Fruit fly (Drosophila melanogaster) whole organism, embryonic: ENCODE results near the gene CG2931.

Experiments
- ATbp ChIP-seq: fragments of 200-800 bp; sonication (Bioruptor generic); optimal IDR thresholded peaks from 2 replicates; lab custom pipeline; 2017; ENCODE audit warnings: missing biosample characterization, mild to moderate bottlenecking, missing genetic modification characterization, missing genetic modification reagents
- Abd-B ChIP-seq: fragments of 200-800 bp; sonication (Bioruptor generic); optimal IDR thresholded peaks from 2 replicates; lab custom pipeline; 2018; ENCODE audit warnings: missing biosample characterization, mild to moderate bottlenecking, missing genetic modification characterization, moderate library complexity
- Atf-2 ChIP-seq: fragments of 200-800 bp; sonication (Bioruptor generic); optimal IDR thresholded peaks from 2 replicates; lab custom pipeline; 2016; ENCODE audit warnings: missing biosample characterization, missing genetic modification characterization
- Bteb2 ChIP-seq: fragments of 200-800 bp; sonication (Bioruptor generic); optimal IDR thresholded peaks from 2 replicates; lab custom pipeline; 2016; ENCODE audit warnings: missing biosample characterization, missing genetic modification characterization
- CG1024 ChIP-seq: fragments of 200-800 bp; sonication (Bioruptor generic); IDR thresholded peaks from 2 replicates; pipeline ENCODE4 v1.3.6; 2022; ENCODE audit warnings: missing biosample characterization, missing genetic modification characterization
- CG10321 ChIP-seq: fragments of 200-800 bp; sonication (Bioruptor generic); IDR thresholded peaks from 2 replicates; pipeline ENCODE4 v1.3.6; 2022; ENCODE audit warnings: missing biosample characterization, missing genetic modification characterization
- CG11456 ChIP-seq: fragments of 200-800 bp; sonication (Bioruptor generic); IDR thresholded peaks from 3 replicates; pipeline ENCODE4 v1.3.6; 2022; ENCODE audit warnings: missing biosample characterization, missing genetic modification characterization
- CG12104 ChIP-seq: fragments of 200-800 bp; sonication (Bioruptor generic); optimal IDR thresholded peaks from 3 replicates; lab custom pipeline; 2016; ENCODE audit warnings: missing biosample characterization, missing genetic modification characterization
- CG13624 ChIP-seq: fragments of 200-800 bp; sonication (Bioruptor generic); optimal IDR thresholded peaks from 2 replicates; lab custom pipeline; 2016; ENCODE audit warnings: missing biosample characterization, missing genetic modification characterization
- CG17385 ChIP-seq: fragments of 200-800 bp; sonication (Bioruptor generic); optimal IDR thresholded peaks from 3 replicates; lab custom pipeline; 2018; ENCODE audit warnings: missing biosample characterization, mild to moderate bottlenecking, missing genetic modification characterization
- CG17912 ChIP-seq: fragments of 200-800 bp; sonication (Bioruptor generic); optimal IDR thresholded peaks from 2 replicates; lab custom pipeline; 2018; ENCODE audit warnings: missing biosample characterization, mild to moderate bottlenecking, missing genetic modification characterization
- CG2116 ChIP-seq: fragments of 200-800 bp; sonication (Bioruptor generic); optimal IDR thresholded peaks from 3 replicates; lab custom pipeline; 2018; ENCODE audit warnings: missing biosample characterization, mild to moderate bottlenecking, missing genetic modification characterization
- CG30403 ChIP-seq: fragments of 200-800 bp; sonication (Bioruptor generic); optimal IDR thresholded peaks from 3 replicates; lab custom pipeline; 2016; ENCODE audit warnings: missing biosample characterization, missing genetic modification characterization
- CG31388 ChIP-seq: fragments of 200-800 bp; sonication (Bioruptor generic); optimal IDR thresholded peaks from 2 replicates; lab custom pipeline; 2016; ENCODE audit warnings: missing biosample characterization, missing genetic modification characterization
- CG33213 ChIP-seq: fragments of 200-800 bp; sonication (Bioruptor generic); optimal IDR thresholded peaks from 3 replicates; lab custom pipeline; 2016; ENCODE audit warnings: missing biosample characterization, missing genetic modification characterization
- CG4282 ChIP-seq: fragments of 200-800 bp; sonication (Bioruptor generic); optimal IDR thresholded peaks from 2 replicates; lab custom pipeline; 2016; ENCODE audit warnings: missing biosample characterization, missing genetic modification characterization
- CG7839 ChIP-seq: fragments of 200-800 bp; sonication (Bioruptor generic); optimal IDR thresholded peaks from 3 replicates; lab custom pipeline; 2018; ENCODE audit warnings: missing biosample characterization, mild to moderate bottlenecking, missing genetic modification characterization, moderate library complexity
- CG7987 ChIP-seq: fragments of 200-800 bp; sonication (Bioruptor generic); optimal IDR thresholded peaks from 2 replicates; lab custom pipeline; 2018; ENCODE audit warnings: missing biosample characterization, mild to moderate bottlenecking, missing genetic modification characterization, moderate library complexity
- CG8944 ChIP-seq: fragments of 200-800 bp; sonication (Bioruptor generic); optimal IDR thresholded peaks from 3 replicates; lab custom pipeline; 2016; ENCODE audit warnings: missing biosample characterization, missing genetic modification characterization
- Dbx ChIP-seq: fragments of 200-800 bp; sonication (Bioruptor generic); IDR thresholded peaks from 3 replicates; pipeline ENCODE4 v1.3.6; 2022; ENCODE audit warnings: missing biosample characterization, missing genetic modification characterization
- Dip3 ChIP-seq: fragments of 200-800 bp; sonication (Bioruptor generic); optimal IDR thresholded peaks from 3 replicates; lab custom pipeline; 2016; ENCODE audit warnings: missing biosample characterization, missing genetic modification characterization
- Elba2 ChIP-seq: fragments of 200-800 bp; sonication (Bioruptor generic); optimal IDR thresholded peaks from 3 replicates; lab custom pipeline; 2016; ENCODE audit warnings: missing biosample characterization, missing genetic modification characterization
- HmgZ ChIP-seq: fragments of 200-800 bp; sonication (Bioruptor generic); optimal IDR thresholded peaks from 2 replicates; lab custom pipeline; 2018; ENCODE audit warnings: missing biosample characterization, mild to moderate bottlenecking, missing genetic modification characterization
- NC2α ChIP-seq: fragments of 200-800 bp; sonication (Bioruptor generic); optimal IDR thresholded peaks from 2 replicates; lab custom pipeline; 2016; ENCODE audit warnings: missing biosample characterization, missing genetic modification characterization
- NK7.1 ChIP-seq: fragments of 200-800 bp; sonication (Bioruptor generic); optimal IDR thresholded peaks from 3 replicates; lab custom pipeline; 2016; ENCODE audit warnings: missing biosample characterization, missing genetic modification characterization
- Nf-YB ChIP-seq: fragments of 200-800 bp; sonication (Bioruptor generic); optimal IDR thresholded peaks from 3 replicates; lab custom pipeline; 2019; ENCODE audit warnings: missing biosample characterization, mild to moderate bottlenecking, missing genetic modification characterization, moderate library complexity
- Sin3A ChIP-seq: fragments of >200 bp; optimal IDR thresholded peaks from 2 replicates; lab custom pipeline; 2018
- Xbp1 ChIP-seq: fragments of 200-800 bp; sonication (Bioruptor generic); optimal IDR thresholded peaks from 3 replicates; lab custom pipeline; 2016; ENCODE audit warnings: missing biosample characterization, mild to moderate bottlenecking, missing genetic modification characterization
- al ChIP-seq: fragments of 200-800 bp; sonication (Bioruptor generic); IDR thresholded peaks from 2 replicates; pipeline ENCODE4 v1.3.6; 2022; ENCODE audit warnings: missing biosample characterization, missing genetic modification characterization
- ash1 ChIP-seq: fragments of 200-800 bp; sonication (Bioruptor generic); optimal IDR thresholded peaks from 2 replicates; lab custom pipeline; 2018; ENCODE audit warnings: missing biosample characterization, mild to moderate bottlenecking, missing genetic modification characterization
- bowl ChIP-seq: fragments of 200-800 bp; sonication (Bioruptor generic); IDR thresholded peaks from 2 replicates; pipeline ENCODE4 v1.3.6; 2022; ENCODE audit warnings: missing biosample characterization, missing genetic modification characterization
- bsh ChIP-seq, 2 experiments: fragments of 200-800 bp; sonication (Bioruptor generic); optimal IDR thresholded peaks; 2 replicates each; lab custom pipeline; 2017 to 2018; ENCODE audit warnings: mild to moderate bottlenecking in 2 of 2, missing biosample characterization in 2 of 2, missing genetic modification characterization in 2 of 2, moderate library complexity in 1 of 2
- eve ChIP-seq, 2 experiments: fragments of >200 bp; optimal IDR thresholded peaks; 2 replicates each; lab custom pipeline; 2017; ENCODE audit warnings: missing biosample characterization in 2 of 2, missing genetic modification characterization in 2 of 2
- fd102C ChIP-seq: fragments of 200-800 bp; sonication (Bioruptor generic); optimal IDR thresholded peaks from 2 replicates; lab custom pipeline; 2018; ENCODE audit warnings: missing biosample characterization, mild to moderate bottlenecking, missing genetic modification characterization, moderate library complexity
- gce ChIP-seq: fragments of 200-800 bp; sonication (Bioruptor generic); IDR thresholded peaks from 3 replicates; pipeline ENCODE4 v1.3.6; 2022; ENCODE audit warnings: missing biosample characterization, missing genetic modification characterization
- gsb-n ChIP-seq: fragments of 200-800 bp; sonication (Bioruptor generic); optimal IDR thresholded peaks from 3 replicates; lab custom pipeline; 2018; ENCODE audit warnings: missing biosample characterization, mild to moderate bottlenecking, missing genetic modification characterization
- hb ChIP-seq: fragments of 200-800 bp; sonication (Bioruptor generic); IDR thresholded peaks from 3 replicates; pipeline ENCODE4 v1.3.6; 2022; ENCODE audit warnings: missing biosample characterization, missing genetic modification characterization; ENCODE audit not compliant: partially characterized antibody
- insv ChIP-seq, 2 experiments: fragments of 200-800 bp; sonication (Bioruptor generic); optimal IDR thresholded peaks; 3 replicates each; lab custom pipeline; 2016 to 2018; ENCODE audit warnings: missing biosample characterization in 2 of 2, missing genetic modification characterization in 2 of 2
- jigr1 ChIP-seq: fragments of 200-800 bp; sonication (Bioruptor generic); IDR thresholded peaks from 3 replicates; pipeline ENCODE4 v1.3.6; 2022; ENCODE audit warnings: missing biosample characterization, missing genetic modification characterization
- jumu ChIP-seq: fragments of 200-800 bp; sonication (Bioruptor generic); optimal IDR thresholded peaks from 3 replicates; lab custom pipeline; 2016; ENCODE audit warnings: missing biosample characterization, missing genetic modification characterization
- lab ChIP-seq: fragments of 200-800 bp; sonication (Bioruptor generic); optimal IDR thresholded peaks from 3 replicates; lab custom pipeline; 2017; ENCODE audit warnings: missing biosample characterization, missing genetic modification characterization, mild to moderate bottlenecking, moderate library complexity, missing genetic modification reagents
- lilli ChIP-seq: fragments of 200-800 bp; sonication (Bioruptor generic); optimal IDR thresholded peaks from 3 replicates; lab custom pipeline; 2016; ENCODE audit warnings: missing biosample characterization, missing genetic modification characterization
- nerfin-1 ChIP-seq: fragments of 200-800 bp; sonication (Bioruptor generic); optimal IDR thresholded peaks from 3 replicates; lab custom pipeline; 2019; ENCODE audit warnings: missing biosample characterization, mild to moderate bottlenecking, missing genetic modification characterization, moderate library complexity
- pum ChIP-seq: fragments of 200-800 bp; sonication (Bioruptor generic); optimal IDR thresholded peaks from 2 replicates; lab custom pipeline; 2016; ENCODE audit warnings: missing biosample characterization, missing genetic modification characterization
- sr ChIP-seq: fragments of 200-800 bp; sonication (Bioruptor generic); IDR thresholded peaks from 3 replicates; pipeline ENCODE4 v1.3.6; 2022; ENCODE audit warnings: missing biosample characterization, missing genetic modification characterization
- tgo ChIP-seq: fragments of 200-800 bp; sonication (Bioruptor generic); IDR thresholded peaks from 3 replicates; pipeline ENCODE4 v1.3.6; 2022; ENCODE audit warnings: missing biosample characterization, missing genetic modification characterization
- toy ChIP-seq: fragments of 200-800 bp; sonication (Bioruptor generic); IDR thresholded peaks from 2 replicates; pipeline ENCODE4 v1.3.6; 2022; ENCODE audit warnings: missing biosample characterization, missing genetic modification characterization
- unc-4 ChIP-seq: fragments of 200-800 bp; sonication (Bioruptor generic); IDR thresholded peaks from 2 replicates; pipeline ENCODE4 v1.3.6; 2022; ENCODE audit warnings: missing biosample characterization, missing genetic modification characterization; ENCODE audit not compliant: partially characterized antibody
- wdn ChIP-seq: fragments of 200-800 bp; sonication (Bioruptor generic); IDR thresholded peaks from 2 replicates; pipeline ENCODE4 v1.3.6; 2022; ENCODE audit warnings: missing biosample characterization, missing genetic modification characterization
- z ChIP-seq: fragments of 200-800 bp; sonication (Bioruptor generic); IDR thresholded peaks from 3 replicates; pipeline ENCODE4 v1.3.6; 2022; ENCODE audit warnings: missing biosample characterization, missing genetic modification characterization
- zen2 ChIP-seq: fragments of 200-800 bp; sonication (Bioruptor generic); IDR thresholded peaks from 3 replicates; pipeline ENCODE4 v1.3.6; 2022; ENCODE audit warnings: missing biosample characterization, missing genetic modification characterization; ENCODE audit not compliant: partially characterized antibody

CG2931 gene

DNA sequence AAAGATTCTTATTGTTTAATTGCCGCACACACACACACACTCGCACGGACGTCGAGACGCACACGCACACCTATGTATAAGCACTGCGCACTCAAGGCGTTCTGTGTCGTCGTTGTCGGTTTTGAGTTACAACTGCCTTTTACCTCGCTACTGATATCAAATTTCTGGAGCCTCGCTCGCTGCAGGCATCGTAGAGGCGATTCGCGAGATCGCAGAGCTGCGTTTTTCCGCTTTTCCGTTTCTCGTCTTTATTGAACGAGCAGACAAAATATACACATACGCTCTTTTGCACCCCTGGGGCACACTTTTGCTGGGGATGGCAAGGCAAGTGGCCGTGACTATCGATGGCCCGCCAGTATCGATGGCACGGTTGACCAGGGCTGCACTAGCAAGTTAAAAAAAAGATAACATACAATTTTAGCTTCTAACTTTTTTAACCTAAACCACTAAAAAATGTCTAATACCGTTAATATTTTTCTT, 20.9 kb downstream of the CG2931 start, which contains the start of gene CG2519 (continued):
- no peak; the same call in 1 of the 2 replicates for TF ChIP-seq CG1024
- no peak for TF ChIP-seq gsb-n (tag; lab: Kevin White, UChicago)
- TF ChIP-seq CG31388: no peak
- TF ChIP-seq Elba2 (GFP tag; lab: Kevin White, UChicago): peak; percentile 88
- TF ChIP-seq bsh (GFP tag; optimal IDR thresholded peaks at IDR 0.05; lab: Kevin White, UChicago): no peak
- peak; percentile 39 for TF ChIP-seq pum
- peak; percentile 42; the same call in 1 of the 2 replicates for TF ChIP-seq al (GFP tag; lab: Robert Waterston, UW)
- no peak for TF ChIP-seq CG10321 (GFP tag; lab: Robert Waterston, UW)
- TF ChIP-seq Xbp1 (GFP tag; lab: Kevin White, UChicago): peak; percentile 74
- peak; percentile 77 for TF ChIP-seq lilli (GFP tag; lab: Kevin White, UChicago)
- TF ChIP-seq NC2α (GFP tag; lab: Kevin White, UChicago): no peak
- TF ChIP-seq CG33213 (GFP tag; lab: Kevin White, UChicago): peak; percentile 52
- TF ChIP-seq Dip3 (GFP tag; lab: Kevin White, UChicago): peak; percentile 52
- no peak for TF ChIP-seq ash1
- no peak for TF ChIP-seq Abd-B (GFP tag; lab: Kevin White, UChicago)
- no peak for TF ChIP-seq CG17385 (GFP tag; lab: Kevin White, UChicago)
- no peak for TF ChIP-seq sr (GFP tag; lab: Robert Waterston, UW)
- peak; percentile 80; the same call in 2 of the 3 replicates for TF ChIP-seq zen2 (GFP tag; lab: Robert Waterston, UW)
- peak; percentile 82 for TF ChIP-seq CG7987 (GFP tag; lab: Kevin White, UChicago)
- TF ChIP-seq jumu: peak; percentile 62
- no peak for TF ChIP-seq CG7839 (tag; lab: Kevin White, UChicago)
- peak; percentile 68 for TF ChIP-seq CG30403
- peak; percentile 87 for TF ChIP-seq CG2116
- peak; percentile 85 for TF ChIP-seq hb (GFP tag; lab: Robert Waterston, UW)
- TF ChIP-seq toy (GFP tag; lab: Robert Waterston, UW): no peak
- peak; percentile 57 for TF ChIP-seq Sin3A (lab: Kevin White, UChicago)
- TF ChIP-seq unc-4 (GFP tag; lab: Robert Waterston, UW): peak; percentile 91
- TF ChIP-seq lab (GFP tag; lab: Kevin White, UChicago): no peak
- TF ChIP-seq z (GFP tag; lab: Robert Waterston, UW): 0 out of 3 replicates have a peak, but pooled peaks have one; percentile 17
- TF ChIP-seq Nf-YB (GFP tag; lab: Kevin White, UChicago): no peak
- peak in 1 of 2 experiments; percentile 42 for TF ChIP-seq insv (GFP tag; optimal IDR thresholded peaks at IDR 0.05; lab: Kevin White, UChicago)
- TF ChIP-seq HmgZ (tag; lab: Kevin White, UChicago): peak; percentile 70
- no peak for TF ChIP-seq nerfin-1 (tag; lab: Kevin White, UChicago)
- TF ChIP-seq Atf-2 (GFP tag; lab: Kevin White, UChicago): peak; percentile 15
- no peak; the same call in 2 of the 3 replicates for TF ChIP-seq tgo (GFP tag; lab: Robert Waterston, UW)
- no peak for TF ChIP-seq NK7.1
- no peak for TF ChIP-seq ATbp (GFP tag; lab: Kevin White, UChicago)
- peak; percentile 45 for TF ChIP-seq CG8944 (GFP tag; lab: Kevin White, UChicago)
- peak; percentile 48 for TF ChIP-seq CG4282 (GFP tag; lab: Kevin White, UChicago)
- peak; percentile 71 for TF ChIP-seq Dbx (GFP tag; lab: Robert Waterston, UW)
- peak; percentile 92 for TF ChIP-seq CG13624 (GFP tag; lab: Kevin White, UChicago)
- peak; percentile 77; the same call in 1 of the 2 replicates for TF ChIP-seq wdn (GFP tag; lab: Robert Waterston, UW)
- TF ChIP-seq bowl: no peak; the same call in 1 of the 2 replicates
- no peak for TF ChIP-seq gce (GFP tag; lab: Robert Waterston, UW)
- peak; percentile 85 for TF ChIP-seq CG11456
- TF ChIP-seq CG17912 (GFP tag; lab: Kevin White, UChicago): peak; percentile 23
- TF ChIP-seq jigr1: peak; percentile 52; the same call in 1 of the 3 replicates
- TF ChIP-seq CG12104 (GFP tag; lab: Kevin White, UChicago): peak; percentile 46
- TF ChIP-seq eve (GFP tag; optimal IDR thresholded peaks at IDR 0.05; lab: Kevin White, UChicago): no peak
- no peak for TF ChIP-seq fd102C
- TF ChIP-seq Bteb2 (GFP tag; lab: Kevin White, UChicago): peak; percentile 61
